Worm (Caenorhabditis elegans): Measurements from ENCODE around the gene tag-340.

DNA sequence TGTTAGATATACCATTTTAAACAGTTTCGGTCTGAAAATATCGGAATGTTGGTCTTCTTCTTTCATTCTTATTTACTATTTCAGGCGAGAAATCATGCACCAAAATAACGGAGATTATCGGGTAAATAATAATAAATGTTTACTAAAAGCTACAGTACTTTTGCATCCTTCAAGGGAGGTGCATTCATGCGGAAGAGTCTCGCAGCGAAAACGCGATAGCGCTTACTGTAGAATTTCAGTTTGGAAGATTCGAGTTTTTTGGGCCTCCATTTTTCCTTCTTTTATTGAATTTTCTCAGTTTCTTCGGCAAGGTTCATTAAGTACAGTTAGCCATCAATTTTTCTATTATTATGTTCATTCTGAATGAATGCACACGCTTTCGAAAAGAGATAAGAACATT, 44.2 kb upstream of the tag-340 start, which contains the start of gene C35D10.7:
- TF ChIP-seq ceh-16 (tag; optimal IDR thresholded peaks at IDR 0.05) (no peak), R02D3.7 (tag; optimal IDR thresholded peaks at IDR 0.05) (no peak), zag-1 (tag; optimal IDR thresholded peaks at IDR 0.05) (no peak), ZK546.5 (tag; optimal IDR thresholded peaks at IDR 0.05) (no peak), alr-1 (tag; optimal IDR thresholded peaks at IDR 0.05) (no peak), crh-2 (tag; optimal IDR thresholded peaks at IDR 0.05) (no peak), snpc-4 (tag; optimal IDR thresholded peaks at IDR 0.05) (no peak), nhr-12 (tag; optimal IDR thresholded peaks at IDR 0.05) (no peak), nhr-10 (tag; optimal IDR thresholded peaks at IDR 0.05) (no peak), lin-13 (GFP tag; optimal IDR thresholded peaks at IDR 0.05) (no peak)

Data from whole organism, L2 larva.